Worm (Caenorhabditis elegans) whole organism, L1 larva: ENCODE results near the gene dyf-11.

Experiments used
- C16A3.4 ChIP-seq: fragments of 150-350 bp; optimal IDR thresholded peaks from 2 replicates; lab custom pipeline; 2014; ENCODE audit warnings: missing biosample characterization, missing genetic modification characterization
- C34B4.2 ChIP-seq: sonication (generic microtip); optimal IDR thresholded peaks from 2 replicates; lab custom pipeline; 2017; ENCODE audit warnings: mild to moderate bottlenecking, missing genetic modification characterization, missing compliant biosample characterization
- aha-1 ChIP-seq: fragments of 150-350 bp; optimal IDR thresholded peaks from 2 replicates; lab custom pipeline; 2014; ENCODE audit warnings: missing biosample characterization, missing genetic modification characterization
- alr-1 ChIP-seq: fragments of 200-800 bp; sonication (Bioruptor generic); optimal IDR thresholded peaks from 2 replicates; lab custom pipeline; 2018; ENCODE audit warnings: borderline replicate concordance, mild to moderate bottlenecking, missing genetic modification characterization, missing compliant biosample characterization
- ceh-8 ChIP-seq: fragments of 200-800 bp; sonication (Bioruptor generic); optimal IDR thresholded peaks from 2 replicates; lab custom pipeline; 2018; ENCODE audit warnings: mild to moderate bottlenecking, missing genetic modification characterization, moderate library complexity, missing compliant biosample characterization
- ceh-82 ChIP-seq, 3 experiments: fragments of 150-350 bp in 1 of 3; sonication (generic microtip) in 2 of 3; optimal IDR thresholded peaks; 2 replicates each; lab custom pipeline; 2014 to 2017; ENCODE audit warnings: missing biosample characterization in 3 of 3, missing genetic modification characterization in 3 of 3
- ceh-88 ChIP-seq: fragments of 200-800 bp; sonication (Bioruptor generic); IDR thresholded peaks from 2 replicates; pipeline ENCODE4 v1.3.6; 2022; ENCODE audit warnings: missing genetic modification characterization, missing compliant biosample characterization
- ceh-90 ChIP-seq: sonication (generic microtip); optimal IDR thresholded peaks from 2 replicates; lab custom pipeline; 2016; ENCODE audit warnings: missing genetic modification characterization, missing compliant biosample characterization
- ces-1 ChIP-seq: fragments of 150-350 bp; optimal IDR thresholded peaks from 2 replicates; lab custom pipeline; 2014; ENCODE audit warnings: missing biosample characterization, missing genetic modification reagents, missing genetic modification characterization
- dpl-1 ChIP-seq, 3 experiments: fragments of 150-350 bp in 2 of 3; sonication (generic microtip) in 1 of 3; optimal IDR thresholded peaks; 2 replicates each; lab custom pipeline; 2014 to 2017; ENCODE audit warnings: missing biosample characterization in 3 of 3, missing genetic modification characterization in 3 of 3, missing genetic modification reagents in 3 of 3
- dsc-1 ChIP-seq: sonication (generic microtip); optimal IDR thresholded peaks from 2 replicates; lab custom pipeline; 2016; ENCODE audit warnings: mild to moderate bottlenecking, missing genetic modification characterization, missing compliant biosample characterization
- efl-1 ChIP-seq, 4 experiments: fragments of 150-350 bp; optimal IDR thresholded peaks in 3 of 4; peaks in 1 of 4; 1 replicate in 1 of 4; 2 replicates in 3 of 4; lab custom pipeline; 2014; ENCODE audit warnings: missing biosample characterization in 2 of 4, missing genetic modification characterization in 2 of 4, missing genetic modification reagents in 2 of 4
- efl-3 ChIP-seq: fragments of 200-800 bp; sonication (Bioruptor generic); optimal IDR thresholded peaks from 2 replicates; lab custom pipeline; 2018; ENCODE audit warnings: mild to moderate bottlenecking, missing genetic modification characterization, missing compliant biosample characterization
- egl-13 ChIP-seq: sonication (generic microtip); optimal IDR thresholded peaks from 2 replicates; lab custom pipeline; 2016; ENCODE audit warnings: missing genotype, missing genetic modification reagents, missing genetic modification characterization, missing compliant biosample characterization
- egl-27 ChIP-seq, 2 experiments: fragments of 150-350 bp in 1 of 2; sonication (generic microtip); optimal IDR thresholded peaks; 3 replicates each; lab custom pipeline; 2017 to 2018; ENCODE audit warnings: missing biosample characterization in 2 of 2, missing genetic modification characterization in 2 of 2, missing genetic modification reagents in 2 of 2
- elt-2 ChIP-seq: sonication (generic microtip); optimal IDR thresholded peaks from 2 replicates; lab custom pipeline; 2016; ENCODE audit warnings: missing genetic modification characterization, mild to moderate bottlenecking, inconsistent platforms, missing compliant biosample characterization, missing genetic modification reagents
- elt-3 ChIP-seq, 6 experiments: fragments of 150-350 bp in 1 of 6; sonication (generic microtip); optimal IDR thresholded peaks; 2 replicates each; lab custom pipeline; 2017 to 2018; ENCODE audit warnings: missing biosample characterization in 6 of 6, missing genetic modification characterization in 6 of 6, inconsistent platforms in 1 of 6
- ets-5 ChIP-seq: fragments of 200-800 bp; sonication (Bioruptor generic); IDR thresholded peaks from 2 replicates; pipeline ENCODE4 v1.3.6; 2022; ENCODE audit warnings: missing genetic modification characterization, missing compliant biosample characterization
- fkh-8 ChIP-seq: sonication (generic microtip); optimal IDR thresholded peaks from 2 replicates; lab custom pipeline; 2016; ENCODE audit warnings: mild to moderate bottlenecking, missing genetic modification characterization, missing compliant biosample characterization
- fos-1 ChIP-seq: fragments of 150-350 bp; optimal IDR thresholded peaks from 2 replicates; lab custom pipeline; 2014; ENCODE audit warnings: missing biosample characterization, missing genetic modification characterization
- hlh-17 ChIP-seq: fragments of 200-800 bp; sonication (Bioruptor generic); optimal IDR thresholded peaks from 2 replicates; lab custom pipeline; 2018; ENCODE audit warnings: missing genetic modification characterization, mild to moderate bottlenecking, missing compliant biosample characterization, moderate library complexity, borderline replicate concordance
- isw-1 ChIP-seq: fragments of 200-800 bp; sonication (Bioruptor generic); IDR thresholded peaks from 2 replicates; pipeline ENCODE4 v1.3.6; 2022; ENCODE audit warnings: missing genetic modification characterization, missing compliant biosample characterization
- jun-1 ChIP-seq: fragments of 150-350 bp; optimal IDR thresholded peaks from 2 replicates; lab custom pipeline; 2014; ENCODE audit warnings: missing biosample characterization, missing genetic modification reagents, missing genetic modification characterization
- lin-13 ChIP-seq: fragments of 150-350 bp; optimal IDR thresholded peaks from 2 replicates; lab custom pipeline; 2014; ENCODE audit warnings: missing biosample characterization, missing genetic modification reagents, missing genetic modification characterization
- lin-14 ChIP-seq: fragments of 200-800 bp; sonication (Bioruptor generic); optimal IDR thresholded peaks from 2 replicates; lab custom pipeline; 2018; ENCODE audit warnings: mild to moderate bottlenecking, missing genetic modification characterization, moderate library complexity, missing compliant biosample characterization
- lin-35 ChIP-seq, 2 experiments: fragments of 150-350 bp; optimal IDR thresholded peaks; 2 replicates each; lab custom pipeline; 2014; ENCODE audit warnings: missing biosample characterization in 2 of 2, missing genetic modification characterization in 2 of 2, missing genetic modification reagents in 2 of 2
- lin-39 ChIP-seq: fragments of 150-350 bp; optimal IDR thresholded peaks from 2 replicates; lab custom pipeline; 2014; ENCODE audit warnings: missing biosample characterization, missing genetic modification reagents, missing genetic modification characterization
- lir-3 ChIP-seq: sonication (generic microtip); optimal IDR thresholded peaks from 2 replicates; lab custom pipeline; 2016; ENCODE audit warnings: mild to moderate bottlenecking, missing genetic modification characterization, moderate library complexity, missing compliant biosample characterization; ENCODE audit not compliant: poor library complexity
- lsy-2 ChIP-seq, 2 experiments: fragments of 150-350 bp; optimal IDR thresholded peaks; 2 replicates each; lab custom pipeline; 2014; ENCODE audit warnings: missing biosample characterization in 2 of 2, missing genetic modification characterization in 2 of 2
- mdl-1 ChIP-seq, 2 experiments: fragments of 150-350 bp; optimal IDR thresholded peaks; 2 replicates each; lab custom pipeline; 2014 to 2017; ENCODE audit warnings: missing biosample characterization in 2 of 2, missing genetic modification characterization in 2 of 2, inconsistent platforms in 1 of 2
- mef-2 ChIP-seq: fragments of 150-350 bp; optimal IDR thresholded peaks from 2 replicates; lab custom pipeline; 2014; ENCODE audit warnings: missing biosample characterization, missing genetic modification characterization
- nhr-11 ChIP-seq: fragments of 150-350 bp; optimal IDR thresholded peaks from 2 replicates; lab custom pipeline; 2014; ENCODE audit warnings: missing biosample characterization, missing genetic modification characterization
- nhr-12 ChIP-seq: sonication (generic microtip); optimal IDR thresholded peaks from 2 replicates; lab custom pipeline; 2017; ENCODE audit warnings: missing biosample characterization, missing genetic modification characterization
- nhr-20 ChIP-seq: sonication (generic microtip); optimal IDR thresholded peaks from 2 replicates; lab custom pipeline; 2016; ENCODE audit warnings: mild to moderate bottlenecking, missing genetic modification characterization, missing compliant biosample characterization
- nhr-237 ChIP-seq: fragments of 150-350 bp; optimal IDR thresholded peaks from 2 replicates; lab custom pipeline; 2014; ENCODE audit warnings: missing biosample characterization, missing genetic modification characterization
- nhr-71 ChIP-seq: sonication (generic microtip); optimal IDR thresholded peaks from 2 replicates; lab custom pipeline; 2016; ENCODE audit warnings: mild to moderate bottlenecking, missing genetic modification characterization, moderate library complexity, missing compliant biosample characterization
- nhr-77 ChIP-seq: fragments of 150-350 bp; optimal IDR thresholded peaks from 2 replicates; lab custom pipeline; 2014; ENCODE audit warnings: missing biosample characterization, missing genetic modification characterization
- pqm-1 ChIP-seq: sonication (generic microtip); optimal IDR thresholded peaks from 3 replicates; lab custom pipeline; 2017; ENCODE audit warnings: missing biosample characterization, missing genetic modification characterization
- snu-23 ChIP-seq: sonication (generic microtip); optimal IDR thresholded peaks from 2 replicates; lab custom pipeline; 2016; ENCODE audit warnings: missing genetic modification characterization, missing compliant biosample characterization
- sox-4 ChIP-seq: sonication (generic microtip); optimal IDR thresholded peaks from 2 replicates; lab custom pipeline; 2016; ENCODE audit warnings: missing genetic modification characterization, missing compliant biosample characterization
- swsn-7 ChIP-seq: sonication (generic microtip); optimal IDR thresholded peaks from 2 replicates; lab custom pipeline; 2016; ENCODE audit warnings: missing genetic modification characterization, missing compliant biosample characterization
- unc-130 ChIP-seq: fragments of 150-350 bp; optimal IDR thresholded peaks from 2 replicates; lab custom pipeline; 2017; ENCODE audit warnings: missing biosample characterization, missing genetic modification characterization, inconsistent platforms
- unc-62 ChIP-seq: fragments of 150-350 bp; optimal IDR thresholded peaks from 2 replicates; lab custom pipeline; 2014; ENCODE audit warnings: missing biosample characterization, missing genetic modification reagents, missing genetic modification characterization
- unc-86 ChIP-seq: sonication (generic microtip); optimal IDR thresholded peaks from 2 replicates; lab custom pipeline; 2016; ENCODE audit warnings: missing genetic modification characterization, missing compliant biosample characterization
- vab-15 ChIP-seq: sonication (generic microtip); optimal IDR thresholded peaks from 2 replicates; lab custom pipeline; 2017; ENCODE audit warnings: missing genotype, mild to moderate bottlenecking, missing genetic modification characterization, missing compliant biosample characterization
- xbp-1 ChIP-seq: sonication (generic microtip); optimal IDR thresholded peaks from 2 replicates; lab custom pipeline; 2016; ENCODE audit warnings: missing genetic modification characterization, missing compliant biosample characterization

The dyf-11 gene

DNA sequence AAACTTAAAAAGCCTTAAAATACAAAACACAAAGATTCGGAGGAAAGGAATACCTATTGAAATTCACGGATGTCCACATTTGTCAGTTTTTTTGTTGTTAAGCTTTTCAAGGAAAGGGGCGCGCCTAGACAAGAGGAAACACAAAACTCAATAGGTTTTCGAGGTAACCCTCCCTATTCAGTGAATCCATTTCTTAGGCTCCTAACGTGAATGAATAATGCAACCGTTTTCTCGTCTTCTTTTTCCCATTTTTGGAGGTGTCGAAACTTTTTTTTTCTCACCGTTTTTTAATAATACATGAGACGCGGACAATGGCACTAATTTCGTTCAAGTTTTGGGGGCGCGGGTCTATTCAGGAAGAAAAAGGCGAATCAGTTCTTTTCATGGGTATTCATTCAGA, 26.6 kb upstream of the dyf-11 start:
- peak; percentile 63 for TF ChIP-seq unc-86
- peak; percentile 27 for TF ChIP-seq nhr-71 (tag; lab: Kevin White, UChicago)
- TF ChIP-seq nhr-20 (tag; lab: Kevin White, UChicago), result no peak

DNA sequence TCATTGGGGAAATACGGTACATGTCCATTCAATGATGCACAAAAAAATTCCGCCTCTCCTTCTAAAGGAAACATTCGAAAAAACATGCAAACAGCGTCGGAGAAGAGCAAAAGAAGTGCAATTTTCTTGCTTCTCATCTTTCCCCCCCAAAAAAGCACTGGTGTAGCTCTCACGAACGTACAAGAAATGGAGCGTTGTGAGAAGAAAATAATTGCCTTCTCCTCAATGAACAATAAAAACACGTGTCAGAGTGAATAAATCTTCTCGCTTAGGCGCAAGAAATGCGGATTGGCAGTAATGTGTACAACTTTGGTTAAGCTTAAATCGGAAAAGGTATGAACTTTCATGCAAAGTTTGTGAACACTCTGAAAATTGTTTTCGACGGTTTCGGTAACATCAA, 15.2 kb upstream of the dyf-11 start:
- no peak for TF ChIP-seq lin-14 (GFP tag; lab: Kevin White, UChicago)
- no peak for TF ChIP-seq mef-2 (tag; lab: Kevin White, UChicago)
- no peak for TF ChIP-seq ceh-88
- no peak for TF ChIP-seq nhr-237 (tag; lab: Kevin White, UChicago)
- no peak for TF ChIP-seq fos-1
- no peak for TF ChIP-seq vab-15 (tag; lab: Kevin White, UChicago)
- TF ChIP-seq elt-2 (tag; lab: Kevin White, UChicago), result no peak
- TF ChIP-seq alr-1 (tag; lab: Kevin White, UChicago), result no peak
- no peak for TF ChIP-seq lin-13 (GFP tag; lab: Kevin White, UChicago)
- TF ChIP-seq jun-1 (tag; lab: Kevin White, UChicago), result no peak
- no peak for TF ChIP-seq ceh-8
- TF ChIP-seq lir-3 (tag; lab: Kevin White, UChicago), result no peak
- TF ChIP-seq, all 84 proteins: peak for 0

DNA sequence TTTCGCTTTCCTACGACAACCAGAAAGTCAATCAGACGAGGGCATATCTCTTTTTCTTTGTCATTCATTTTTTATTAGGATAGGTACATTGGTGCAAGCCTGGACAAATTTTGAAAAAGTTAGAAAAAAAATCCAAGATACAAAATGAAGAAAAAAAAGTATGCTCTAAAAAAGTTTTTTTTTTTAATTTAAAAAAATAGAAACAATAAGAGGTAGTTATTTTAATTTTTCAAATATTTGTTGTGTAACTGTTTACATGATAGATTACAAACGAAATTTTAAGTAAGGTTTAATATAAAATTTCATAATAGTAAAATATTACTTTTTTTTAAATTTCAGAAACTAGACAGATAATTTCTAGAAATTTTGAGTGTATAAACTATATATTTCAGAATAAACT, 3.9 kb upstream of the dyf-11 start, which contains the start of gene aex-3:
Gene aex-3, minus strand, starts transcription at position 101 of the 400 bp plus-strand sequence.
- no peak for TF ChIP-seq dpl-1 (GFP tag; optimal IDR thresholded peaks at IDR 0.05; lab: Kevin White, UChicago)
- no peak for TF ChIP-seq nhr-11
- no peak for TF ChIP-seq xbp-1 (tag; lab: Kevin White, UChicago)

DNA sequence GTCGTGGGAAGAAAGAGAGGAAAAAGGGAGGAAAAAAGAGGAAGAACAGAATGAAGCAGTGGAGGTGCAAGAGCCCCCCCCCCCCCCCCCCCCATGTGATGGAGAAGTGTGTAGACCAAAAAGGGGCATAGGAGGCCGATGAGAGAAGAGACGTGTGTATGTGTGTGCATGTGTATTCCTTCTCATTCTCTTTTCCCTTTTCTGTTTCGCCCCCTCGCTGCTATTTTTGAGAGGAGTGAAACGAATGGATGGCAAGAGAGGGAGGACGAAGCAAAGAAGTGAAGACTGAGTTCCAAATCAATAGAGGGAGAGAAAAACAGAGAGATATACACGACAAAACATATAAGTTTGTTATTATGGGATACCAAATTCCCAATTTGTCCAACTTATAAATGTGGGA, 3.0 kb upstream of the dyf-11 start:
- TF ChIP-seq efl-3 (GFP tag; lab: Kevin White, UChicago) (no peak), efl-1 (optimal IDR thresholded peaks at IDR 0.05; lab: Kevin White, UChicago) (no peak), efl-1 (GFP tag; optimal IDR thresholded peaks at IDR 0.05 in 1 of 2; lab: Kevin White, UChicago) (no peak), nhr-20 (tag; lab: Kevin White, UChicago) (no peak), elt-3 (tag; optimal IDR thresholded peaks at IDR 0.05; lab: Kevin White, UChicago) (no peak), nhr-77 (tag; lab: Kevin White, UChicago) (no peak), ceh-88 (no peak), alr-1 (tag; lab: Kevin White, UChicago) (no peak), C16A3.4 (tag; lab: Kevin White, UChicago) (no peak), ces-1 (GFP tag; lab: Kevin White, UChicago) (no peak), ceh-82 (tag; optimal IDR thresholded peaks at IDR 0.05; lab: Kevin White, UChicago) (peak; percentile 6 to 64 (median 19)), fkh-8 (peak; percentile 77), egl-27 (tag; optimal IDR thresholded peaks at IDR 0.05; lab: Kevin White, UChicago) (no peak), lin-35 (GFP tag; optimal IDR thresholded peaks at IDR 0.05; lab: Kevin White, UChicago) (peak in 1 of 2 experiments; percentile 9), sox-4 (tag; lab: Kevin White, UChicago) (no peak), isw-1 (GFP tag; lab: Robert Waterston, UW) (no peak), lsy-2 (tag; optimal IDR thresholded peaks at IDR 0.05; lab: Kevin White, UChicago) (no peak), ceh-8 (peak; percentile 56), mdl-1 (tag; optimal IDR thresholded peaks at IDR 0.05; lab: Kevin White, UChicago) (no peak), nhr-12 (no peak), ceh-90 (tag; lab: Kevin White, UChicago) (no peak), egl-13 (tag; lab: Kevin White, UChicago) (no peak), pqm-1 (tag; lab: Kevin White, UChicago) (no peak), dsc-1 (tag; lab: Kevin White, UChicago) (no peak), lir-3 (tag; lab: Kevin White, UChicago) (no peak), unc-130 (tag; lab: Kevin White, UChicago) (no peak), ets-5 (GFP tag; lab: Robert Waterston, UW) (no peak), aha-1 (tag; lab: Kevin White, UChicago) (no peak), elt-2 (tag; lab: Kevin White, UChicago) (no peak), unc-62 (GFP tag; lab: Kevin White, UChicago) (no peak), lin-39 (tag; lab: Kevin White, UChicago) (no peak), hlh-17 (GFP tag; lab: Kevin White, UChicago) (no peak), C34B4.2 (tag; lab: Kevin White, UChicago) (no peak), jun-1 (tag; lab: Kevin White, UChicago) (no peak), swsn-7 (tag; lab: Kevin White, UChicago) (peak; percentile 23), snu-23 (GFP tag; lab: Kevin White, UChicago) (peak; percentile 26)
